Fruit fly (Drosophila melanogaster) Kc167 (cell line): ENCODE data around the gene CG8750.

Source experiments
- Myc ChIP-seq: fragments of >200 bp; optimal IDR thresholded peaks from 2 replicates; lab custom pipeline; 2017; ENCODE audit warnings: missing external identifiers
- Sin3A ChIP-seq: fragments of >200 bp; optimal IDR thresholded peaks from 2 replicates; lab custom pipeline; 2018; ENCODE audit warnings: missing external identifiers
- h ChIP-seq: fragments of >200 bp; optimal IDR thresholded peaks from 3 replicates; lab custom pipeline; 2018; ENCODE audit warnings: missing external identifiers
- psq ChIP-seq: fragments of >200 bp; optimal IDR thresholded peaks from 2 replicates; lab custom pipeline; 2017; ENCODE audit warnings: missing external identifiers

- TF ChIP-seq psq (lab: Kevin White, UChicago): no peak
- TF ChIP-seq h: no peak
- no peak for TF ChIP-seq Myc (lab: Kevin White, UChicago)
- TF ChIP-seq Sin3A (lab: Kevin White, UChicago): no peak
Measured at dm6 chr3L:13864568-13864967, 21.8 kb upstream of the CG8750 start.
